Worm (Caenorhabditis elegans) whole organism, L4/young adult: ENCODE data around the gene C35D10.12.

Experiments used
- W03F9.2 ChIP-seq: fragments of 150-350 bp; optimal IDR thresholded peaks from 2 replicates; lab custom pipeline; 2014; ENCODE audit warnings: missing biosample characterization, missing genetic modification characterization
- dao-5 ChIP-seq: sonication (generic microtip); optimal IDR thresholded peaks from 2 replicates; lab custom pipeline; 2016; ENCODE audit warnings: missing genotype, missing genetic modification characterization, moderate library complexity, missing compliant biosample characterization
- him-1 ChIP-seq: sonication (generic microtip); optimal IDR thresholded peaks from 2 replicates; lab custom pipeline; 2016; ENCODE audit warnings: missing genotype, missing genetic modification reagents, missing genetic modification characterization, missing compliant biosample characterization

ce11 chrIII:4918906-4919305 lies 44.3 kb upstream of the C35D10.12 start:
- TF ChIP-seq dao-5 (tag; lab: Kevin White, UChicago): no peak
- TF ChIP-seq him-1: no peak
- TF ChIP-seq W03F9.2 (tag; lab: Kevin White, UChicago): no peak
